Worm (Caenorhabditis elegans) whole organism, early embryonic: Measurements from ENCODE around the gene npr-13.

Experiments used
- F13C5.2 ChIP-seq: sonication (generic microtip); optimal IDR thresholded peaks from 2 replicates; lab custom pipeline; 2017; ENCODE audit warnings: mild to moderate bottlenecking, missing genetic modification characterization, inconsistent platforms, missing compliant biosample characterization
- aly-1 ChIP-seq: sonication (generic microtip); optimal IDR thresholded peaks from 2 replicates; lab custom pipeline; 2016; ENCODE audit warnings: missing genetic modification characterization, missing compliant biosample characterization
- ama-1 ChIP-seq: fragments of 150-350 bp; optimal IDR thresholded peaks from 2 replicates; lab custom pipeline; 2014
- ceh-13 ChIP-seq: fragments of 200-800 bp; sonication (Bioruptor generic); optimal IDR thresholded peaks from 2 replicates; lab custom pipeline; 2018; ENCODE audit warnings: mild to moderate bottlenecking, missing genetic modification characterization, missing compliant biosample characterization
- flt-1 ChIP-seq: fragments of 200-800 bp; sonication (Bioruptor generic); IDR thresholded peaks from 2 replicates; pipeline ENCODE4 v1.3.6; 2022; ENCODE audit warnings: missing genetic modification characterization, missing compliant biosample characterization
- hmbx-1 ChIP-seq: sonication (generic microtip); optimal IDR thresholded peaks from 2 replicates; lab custom pipeline; 2016; ENCODE audit warnings: mild to moderate bottlenecking, missing genetic modification characterization, missing compliant biosample characterization
- pes-1 ChIP-seq: fragments of 200-800 bp; sonication (Bioruptor generic); IDR thresholded peaks from 2 replicates; pipeline ENCODE4 v1.3.6; 2022; ENCODE audit warnings: missing genetic modification reagents, missing genetic modification characterization, missing compliant biosample characterization
- sea-1 ChIP-seq: fragments of 200-800 bp; sonication (Bioruptor generic); conservative IDR thresholded peaks from 2 replicates; pipeline ENCODE4 v1.3.6; 2022; ENCODE audit warnings: missing genetic modification characterization, missing compliant biosample characterization
- tbx-11 ChIP-seq: fragments of 200-800 bp; sonication (Bioruptor generic); IDR thresholded peaks from 2 replicates; pipeline ENCODE4 v1.3.6; 2022; ENCODE audit warnings: missing genetic modification characterization, missing compliant biosample characterization
- tbx-37 ChIP-seq: fragments of 200-800 bp; sonication (Bioruptor generic); conservative IDR thresholded peaks from 2 replicates; pipeline ENCODE4 v1.3.6; 2022; ENCODE audit warnings: missing genetic modification reagents, missing genetic modification characterization, missing compliant biosample characterization
- tra-4 ChIP-seq: sonication (generic microtip); optimal IDR thresholded peaks from 2 replicates; lab custom pipeline; 2017; ENCODE audit warnings: missing genetic modification characterization, missing compliant biosample characterization

- TF ChIP-seq tbx-37 (GFP tag; lab: Robert Waterston, UW) (no peak), sea-1 (no peak), ama-1 (lab: Kevin White, UChicago) (no peak), flt-1 (GFP tag; lab: Robert Waterston, UW) (no peak), aly-1 (tag; lab: Kevin White, UChicago) (no peak), tbx-11 (GFP tag; lab: Robert Waterston, UW) (no peak), F13C5.2 (tag; lab: Kevin White, UChicago) (no peak), ceh-13 (no peak), tra-4 (tag; lab: Kevin White, UChicago) (no peak), hmbx-1 (tag; lab: Kevin White, UChicago) (no peak), pes-1 (GFP tag; lab: Robert Waterston, UW) (no peak)
Measured at ce11 chrV:14828407-14828806, 30.0 kb downstream of the npr-13 start.
